Fruit fly (Drosophila melanogaster) whole organism, embryonic: ENCODE data around the gene ZIPIC.

Experiments
- Abd-B ChIP-seq: fragments of 200-800 bp; sonication (Bioruptor generic); optimal IDR thresholded peaks from 2 replicates; lab custom pipeline; 2018; ENCODE audit warnings: missing biosample characterization, mild to moderate bottlenecking, missing genetic modification characterization, moderate library complexity
- Awh ChIP-seq: fragments of 200-800 bp; sonication (Bioruptor generic); IDR thresholded peaks from 2 replicates; pipeline ENCODE4, ENCODE4 v1.3.6; 2022; ENCODE audit warnings: missing biosample characterization, missing genetic modification characterization
- CG11398 ChIP-seq: fragments of 200-800 bp; sonication (Bioruptor generic); optimal IDR thresholded peaks from 2 replicates; lab custom pipeline; 2016; ENCODE audit warnings: missing biosample characterization, missing genetic modification characterization
- CG11504 ChIP-seq: fragments of 200-800 bp; sonication (Bioruptor generic); optimal IDR thresholded peaks from 3 replicates; lab custom pipeline; 2019; ENCODE audit warnings: missing biosample characterization, mild to moderate bottlenecking, missing genetic modification characterization, moderate library complexity
- CG11696 ChIP-seq: fragments of 200-800 bp; sonication (Bioruptor generic); IDR thresholded peaks from 2 replicates; pipeline ENCODE4 v1.3.6; 2022; ENCODE audit warnings: missing biosample characterization, missing genetic modification characterization
- CG14014 ChIP-seq: fragments of 200-800 bp; sonication (Bioruptor generic); IDR thresholded peaks from 2 replicates; pipeline ENCODE4 v1.3.6; 2022; ENCODE audit warnings: missing biosample characterization, missing genetic modification characterization
- CG14860 ChIP-seq: fragments of 200-800 bp; sonication (Bioruptor generic); IDR thresholded peaks from 3 replicates; pipeline ENCODE4 v1.3.6; 2022; ENCODE audit warnings: missing biosample characterization, missing genetic modification characterization; ENCODE audit not compliant: partially characterized antibody
- CG17361 ChIP-seq: fragments of 200-800 bp; sonication (Bioruptor generic); IDR thresholded peaks from 3 replicates; pipeline ENCODE4 v1.3.6; 2022; ENCODE audit warnings: missing biosample characterization, missing genetic modification characterization
- CG1832 ChIP-seq: fragments of 200-800 bp; sonication (Bioruptor generic); optimal IDR thresholded peaks from 2 replicates; lab custom pipeline; 2017; ENCODE audit warnings: missing biosample characterization, mild to moderate bottlenecking, missing genetic modification characterization, inconsistent platforms
- CG18599 ChIP-seq: fragments of 200-800 bp; sonication (Bioruptor generic); optimal IDR thresholded peaks from 3 replicates; lab custom pipeline; 2017; ENCODE audit warnings: missing biosample characterization, missing genetic modification characterization, mild to moderate bottlenecking, moderate library complexity, missing genetic modification reagents
- CG2202 ChIP-seq: fragments of 200-800 bp; sonication (Bioruptor generic); optimal IDR thresholded peaks from 2 replicates; lab custom pipeline; 2018; ENCODE audit warnings: missing biosample characterization, mild to moderate bottlenecking, missing genetic modification characterization
- CG31224 ChIP-seq: fragments of 200-800 bp; sonication (Bioruptor generic); IDR thresholded peaks from 2 replicates; pipeline ENCODE4 v1.3.6; 2022; ENCODE audit warnings: missing biosample characterization, missing genetic modification characterization
- CG3838 ChIP-seq: fragments of 200-800 bp; sonication (Bioruptor generic); optimal IDR thresholded peaks from 3 replicates; lab custom pipeline; 2016; ENCODE audit warnings: missing biosample characterization, missing genetic modification characterization
- CG4424 ChIP-seq: fragments of 200-800 bp; sonication (Bioruptor generic); optimal IDR thresholded peaks from 3 replicates; lab custom pipeline; 2016; ENCODE audit warnings: missing biosample characterization, missing genetic modification characterization
- CG4707 ChIP-seq: fragments of 200-800 bp; sonication (Bioruptor generic); optimal IDR thresholded peaks from 2 replicates; lab custom pipeline; 2018; ENCODE audit warnings: missing biosample characterization, mild to moderate bottlenecking, missing genetic modification characterization, moderate library complexity
- CG4730 ChIP-seq: fragments of 200-800 bp; sonication (Bioruptor generic); IDR thresholded peaks from 2 replicates; pipeline ENCODE4 v1.3.6; 2022; ENCODE audit warnings: missing biosample characterization, missing genetic modification characterization
- CG4854 ChIP-seq: fragments of 200-800 bp; sonication (Bioruptor generic); optimal IDR thresholded peaks from 2 replicates; lab custom pipeline; 2016; ENCODE audit warnings: missing biosample characterization, missing genetic modification characterization, inconsistent platforms
- CG8290 ChIP-seq, 3 experiments: fragments of 200-800 bp; sonication (Bioruptor generic); optimal IDR thresholded peaks; 2 replicates each; lab custom pipeline; 2016 to 2019; ENCODE audit warnings: missing biosample characterization in 3 of 3, missing genetic modification characterization in 3 of 3, mild to moderate bottlenecking in 2 of 3, moderate library complexity in 1 of 3
- CG8359 ChIP-seq: fragments of 200-800 bp; sonication (Bioruptor generic); optimal IDR thresholded peaks from 2 replicates; lab custom pipeline; 2017; ENCODE audit warnings: missing biosample characterization, mild to moderate bottlenecking, missing genetic modification characterization, borderline replicate concordance
- D19A ChIP-seq: fragments of 200-800 bp; optimal IDR thresholded peaks from 3 replicates; lab custom pipeline; 2019; ENCODE audit warnings: missing biosample characterization, mild to moderate bottlenecking, missing genetic modification characterization, moderate library complexity
- Doc2 ChIP-seq: fragments of 200-800 bp; sonication (Bioruptor generic); IDR thresholded peaks from 2 replicates; pipeline ENCODE4 v1.3.6; 2022; ENCODE audit warnings: missing biosample characterization, missing genetic modification characterization
- Ets65A ChIP-seq: fragments of 200-800 bp; sonication (Bioruptor generic); peaks from one replicate; lab custom pipeline; 2016; ENCODE audit warnings: missing biosample characterization, missing genetic modification characterization
- Hey ChIP-seq: fragments of 200-800 bp; sonication (Bioruptor generic); optimal IDR thresholded peaks from 3 replicates; lab custom pipeline; 2018; ENCODE audit warnings: missing biosample characterization, mild to moderate bottlenecking, missing genetic modification characterization
- Hr39 ChIP-seq: fragments of >200 bp; optimal IDR thresholded peaks from 2 replicates; lab custom pipeline; 2017
- Hr51 ChIP-seq, 2 experiments: fragments of 200-800 bp; sonication (Bioruptor generic); optimal IDR thresholded peaks; 2 replicates in 1 of 2; 3 replicates in 1 of 2; lab custom pipeline; 2016 to 2018; ENCODE audit warnings: missing biosample characterization in 2 of 2, missing genetic modification characterization in 2 of 2, mild to moderate bottlenecking in 1 of 2, moderate library complexity in 1 of 2
- MTF-1 ChIP-seq: fragments of 200-800 bp; sonication (Bioruptor generic); optimal IDR thresholded peaks from 2 replicates; lab custom pipeline; 2018; ENCODE audit warnings: missing biosample characterization, mild to moderate bottlenecking, missing genetic modification characterization, borderline replicate concordance
- Meics ChIP-seq: fragments of 200-800 bp; sonication (Bioruptor generic); optimal IDR thresholded peaks from 2 replicates; lab custom pipeline; 2017; ENCODE audit warnings: missing biosample characterization, mild to moderate bottlenecking, missing genetic modification characterization
- Pdp1 ChIP-seq, 2 experiments: fragments of 200-800 bp; sonication (Bioruptor generic); optimal IDR thresholded peaks; 3 replicates each; lab custom pipeline; 2016; ENCODE audit warnings: missing biosample characterization in 2 of 2, missing genetic modification characterization in 2 of 2, mild to moderate bottlenecking in 1 of 2, moderate library complexity in 1 of 2
- Ravus ChIP-seq: fragments of 200-800 bp; sonication (Bioruptor generic); IDR thresholded peaks from 2 replicates; pipeline ENCODE4 v1.3.6; 2022; ENCODE audit warnings: missing biosample characterization, missing genetic modification characterization
- Sox102F ChIP-seq: fragments of 200-800 bp; sonication (Bioruptor generic); optimal IDR thresholded peaks from 2 replicates; lab custom pipeline; 2018; ENCODE audit warnings: missing biosample characterization, mild to moderate bottlenecking, missing genetic modification characterization, moderate library complexity
- ac ChIP-seq: fragments of 200-800 bp; sonication (Bioruptor generic); optimal IDR thresholded peaks from 3 replicates; lab custom pipeline; 2017; ENCODE audit warnings: missing biosample characterization, mild to moderate bottlenecking, missing genetic modification characterization
- dysf ChIP-seq: fragments of 200-800 bp; sonication (Bioruptor generic); IDR thresholded peaks from 3 replicates; pipeline ENCODE4 v1.3.6; 2022; ENCODE audit warnings: missing biosample characterization, missing genetic modification characterization
- ewg ChIP-seq: fragments of 200-800 bp; sonication (Bioruptor generic); optimal IDR thresholded peaks from 3 replicates; lab custom pipeline; 2017; ENCODE audit warnings: mild to moderate bottlenecking, missing biosample characterization, missing genetic modification reagents, missing genetic modification characterization
- gem ChIP-seq: fragments of 200-800 bp; sonication (Bioruptor generic); optimal IDR thresholded peaks from 2 replicates; lab custom pipeline; 2019; ENCODE audit warnings: missing biosample characterization, mild to moderate bottlenecking, missing genetic modification characterization, moderate library complexity
- ham ChIP-seq: fragments of 200-800 bp; sonication (Bioruptor generic); IDR thresholded peaks from 2 replicates; pipeline ENCODE4 v1.3.6; 2022; ENCODE audit warnings: missing biosample characterization, missing genetic modification characterization
- jing ChIP-seq: fragments of 200-800 bp; sonication (Bioruptor generic); optimal IDR thresholded peaks from 2 replicates; lab custom pipeline; 2018; ENCODE audit warnings: missing biosample characterization, mild to moderate bottlenecking, missing genetic modification characterization
- jumu ChIP-seq: fragments of 200-800 bp; sonication (Bioruptor generic); optimal IDR thresholded peaks from 3 replicates; lab custom pipeline; 2016; ENCODE audit warnings: missing biosample characterization, missing genetic modification characterization
- lab ChIP-seq: fragments of 200-800 bp; sonication (Bioruptor generic); optimal IDR thresholded peaks from 3 replicates; lab custom pipeline; 2017; ENCODE audit warnings: missing biosample characterization, missing genetic modification characterization, mild to moderate bottlenecking, moderate library complexity, missing genetic modification reagents
- lmd ChIP-seq: fragments of 200-800 bp; sonication (Bioruptor generic); IDR thresholded peaks from 2 replicates; pipeline ENCODE4 v1.3.6; 2022; ENCODE audit warnings: missing biosample characterization, missing genetic modification characterization
- maf-S ChIP-seq: fragments of 200-800 bp; sonication (Bioruptor generic); optimal IDR thresholded peaks from 2 replicates; lab custom pipeline; 2016; ENCODE audit warnings: missing biosample characterization, missing genetic modification characterization
- mld ChIP-seq: fragments of 200-800 bp; sonication (Bioruptor generic); IDR thresholded peaks from 3 replicates; pipeline ENCODE4 v1.3.6; 2022; ENCODE audit warnings: missing biosample characterization, missing genetic modification characterization; ENCODE audit not compliant: partially characterized antibody
- odd ChIP-seq: fragments of 200-800 bp; sonication (Bioruptor generic); optimal IDR thresholded peaks from 2 replicates; lab custom pipeline; 2017; ENCODE audit warnings: missing biosample characterization, mild to moderate bottlenecking, missing genetic modification characterization
- org-1 ChIP-seq: fragments of 200-800 bp; sonication (Bioruptor generic); optimal IDR thresholded peaks from 2 replicates; lab custom pipeline; 2017; ENCODE audit warnings: missing biosample characterization, missing genetic modification characterization
- pan ChIP-seq, 4 experiments: fragments of >200 bp in 3 of 4; fragments of 200-800 bp in 1 of 4; sonication (Bioruptor generic) in 1 of 4; optimal IDR thresholded peaks in 3 of 4; IDR thresholded peaks in 1 of 4; 2 replicates each; pipeline versions ENCODE4 v1.3.6 to Lab custom; 2017 to 2022; ENCODE audit warnings: missing biosample characterization in 2 of 4, missing genetic modification characterization in 2 of 4, mixed read lengths in 1 of 4
- pb ChIP-seq: fragments of 200-800 bp; sonication (Bioruptor generic); optimal IDR thresholded peaks from 3 replicates; lab custom pipeline; 2016; ENCODE audit warnings: missing biosample characterization, missing genetic modification characterization
- sens ChIP-seq: fragments of 200-800 bp; sonication (Bioruptor generic); peaks from one replicate; lab custom pipeline; 2016; ENCODE audit warnings: missing biosample characterization, missing genetic modification characterization
- tgo ChIP-seq: fragments of 200-800 bp; sonication (Bioruptor generic); IDR thresholded peaks from 3 replicates; pipeline ENCODE4 v1.3.6; 2022; ENCODE audit warnings: missing biosample characterization, missing genetic modification characterization
- unpg ChIP-seq: fragments of 200-800 bp; sonication (Bioruptor generic); optimal IDR thresholded peaks from 3 replicates; lab custom pipeline; 2018; ENCODE audit warnings: missing biosample characterization, mild to moderate bottlenecking, missing genetic modification characterization, moderate library complexity

Gene ZIPIC

DNA sequence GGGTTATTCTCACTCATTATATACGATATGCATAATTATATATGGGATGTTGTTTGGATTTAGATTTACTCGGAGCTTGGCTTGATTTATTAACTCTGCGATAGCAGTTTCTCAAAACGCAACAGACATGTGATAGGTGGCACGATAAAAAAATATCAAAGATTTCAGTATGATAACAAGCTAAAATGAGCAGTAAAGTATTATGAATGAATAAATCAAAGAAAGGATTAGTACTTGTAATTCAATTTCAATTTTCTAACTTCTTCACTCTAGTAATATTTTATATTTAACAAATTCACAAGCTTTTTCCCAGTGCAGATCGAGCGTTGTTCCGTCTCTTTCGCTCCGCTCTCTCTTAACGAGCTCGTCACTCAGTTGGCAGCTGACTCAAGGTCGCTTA, 47.5 kb upstream of the ZIPIC start:
- TF ChIP-seq gem (peak; percentile 4), Abd-B (GFP tag; lab: Kevin White, UChicago) (no peak), maf-S (GFP tag; lab: Kevin White, UChicago) (no peak), Hey (tag; lab: Kevin White, UChicago) (no peak), D19A (no peak), CG11504 (tag; lab: Kevin White, UChicago) (peak; percentile 9), pb (GFP tag; lab: Kevin White, UChicago) (no peak)

DNA sequence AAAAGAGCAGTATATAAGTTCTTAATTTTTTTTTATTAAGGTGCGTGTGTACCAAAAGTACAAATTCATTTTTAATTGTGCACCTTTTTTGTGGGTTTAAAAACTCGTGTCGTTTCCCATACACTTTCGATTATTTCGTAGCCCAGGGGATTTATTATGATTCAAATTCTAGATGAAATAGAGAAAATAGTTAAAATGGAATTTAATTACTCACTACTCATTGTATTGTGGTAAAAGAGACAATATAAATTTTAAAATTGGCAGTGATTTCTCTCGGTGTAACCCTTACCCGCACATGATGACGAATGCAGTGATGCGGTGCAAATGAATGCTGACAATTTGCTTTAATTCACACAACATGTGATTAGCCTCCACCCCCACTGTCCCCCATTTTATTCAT, 46.5 kb upstream of the ZIPIC start:
- TF ChIP-seq odd (no peak), CG17361 (GFP tag; lab: Robert Waterston, UW) (0 out of 3 replicates have a peak, but pooled peaks have one; percentile 13), Ravus (GFP tag; lab: Robert Waterston, UW) (no peak), lmd (GFP tag; lab: Robert Waterston, UW) (0 out of 2 replicates have a peak, but pooled peaks have one; percentile 32), CG4730 (no peak), dysf (0 out of 3 replicates have a peak, but pooled peaks have one; percentile 28), CG2202 (tag; lab: Kevin White, UChicago) (no peak), pan (optimal IDR thresholded peaks at IDR 0.05; lab: Kevin White, UChicago) (no peak), pan (GFP tag; optimal IDR thresholded peaks at IDR 0.05 in 1 of 2, IDR thresholded peaks at IDR 0.05 in 1 of 2) (no peak), CG1832 (GFP tag; lab: Kevin White, UChicago) (no peak), CG11696 (GFP tag; lab: Robert Waterston, UW) (no peak), Hr51 (GFP tag; optimal IDR thresholded peaks at IDR 0.05; lab: Kevin White, UChicago) (peak in 1 of 2 experiments; percentile 44), CG8290 (GFP tag; optimal IDR thresholded peaks at IDR 0.05; lab: Kevin White, UChicago) (no peak), CG8290 (tag; optimal IDR thresholded peaks at IDR 0.05; lab: Kevin White, UChicago) (peak in 1 of 2 experiments; percentile 4), jumu (GFP tag; lab: Kevin White, UChicago) (no peak), ham (GFP tag; lab: Robert Waterston, UW) (no peak), org-1 (GFP tag; lab: Kevin White, UChicago) (no peak), CG18599 (GFP tag; lab: Kevin White, UChicago) (peak; percentile 9), Awh (GFP tag; lab: Robert Waterston, UW) (peak; percentile 29; the same call in 1 of the 2 replicates), CG4424 (GFP tag; lab: Kevin White, UChicago) (no peak), sens (GFP tag; lab: Kevin White, UChicago) (peak; percentile 83), jing (GFP tag; lab: Kevin White, UChicago) (no peak), CG8359 (GFP tag; lab: Kevin White, UChicago) (no peak), ac (no peak), CG4854 (GFP tag; lab: Kevin White, UChicago) (no peak), CG4707 (GFP tag; lab: Kevin White, UChicago) (no peak), CG3838 (GFP tag; lab: Kevin White, UChicago) (no peak), CG11398 (GFP tag; lab: Kevin White, UChicago) (no peak), CG14860 (GFP tag; lab: Robert Waterston, UW) (no peak), CG31224 (0 out of 2 replicates have a peak, but pooled peaks have one; percentile 18), Sox102F (peak; percentile 33), mld (GFP tag; lab: Robert Waterston, UW) (no peak), Pdp1 (GFP tag; optimal IDR thresholded peaks at IDR 0.05; lab: Kevin White, UChicago) (peak in 1 of 2 experiments; percentile 11), tgo (GFP tag; lab: Robert Waterston, UW) (0 out of 3 replicates have a peak, but pooled peaks have one; percentile 16), Doc2 (no peak), Meics (GFP tag; lab: Kevin White, UChicago) (peak; percentile 24), CG14014 (GFP tag; lab: Robert Waterston, UW) (no peak), Hr39 (lab: Kevin White, UChicago) (no peak), MTF-1 (GFP tag; lab: Kevin White, UChicago) (no peak), unpg (GFP tag; lab: Kevin White, UChicago) (peak; percentile 14), Ets65A (GFP tag; lab: Kevin White, UChicago) (peak; percentile 81), ewg (GFP tag; lab: Kevin White, UChicago) (no peak), lab (GFP tag; lab: Kevin White, UChicago) (peak; percentile 20)
